Worm (Caenorhabditis elegans) whole organism, midembryonic: Measurements from ENCODE around the gene glt-6.

Experiments used
- ref-1 ChIP-seq: fragments of 200-800 bp; sonication (Bioruptor generic); conservative IDR thresholded peaks from 2 replicates; pipeline ENCODE4 v1.3.6; 2022; ENCODE audit warnings: missing genetic modification reagents, missing genetic modification characterization, missing compliant biosample characterization
- tab-1 ChIP-seq: fragments of 200-800 bp; sonication (Bioruptor generic); IDR thresholded peaks from 2 replicates; pipeline ENCODE4 v1.3.6; 2022; ENCODE audit warnings: missing genetic modification characterization, missing compliant biosample characterization

DNA sequence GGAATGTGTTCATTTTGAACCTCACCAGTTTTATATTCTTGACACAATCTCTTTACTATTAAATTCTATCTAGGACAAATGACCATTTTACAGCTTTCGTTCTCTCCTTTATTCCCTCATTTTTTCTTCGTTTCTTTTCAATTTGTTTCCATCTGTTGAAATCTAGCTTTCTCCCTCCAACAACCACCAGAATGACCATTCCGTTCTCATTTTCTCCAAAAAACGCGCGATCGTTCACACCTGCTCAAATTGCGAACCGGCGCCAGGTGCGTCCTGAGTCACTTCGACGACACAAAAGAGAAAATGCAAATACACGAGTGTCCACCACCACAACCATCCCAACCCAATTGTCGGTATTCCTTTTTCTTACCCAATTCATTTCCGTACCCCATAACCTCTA, 47.2 kb upstream of the glt-6 start, which contains the start of gene F13B6.1:
- TF ChIP-seq tab-1 (GFP tag; lab: Robert Waterston, UW), result no peak
- no peak for TF ChIP-seq ref-1 (GFP tag; lab: Robert Waterston, UW)
